Worm (Caenorhabditis elegans) whole organism, mixed stage, embryonic: ENCODE measurements around the gene srd-1.

Experiments
- elt-1 ChIP-seq: sonication (generic microtip); optimal IDR thresholded peaks from 2 replicates; lab custom pipeline; 2017; ENCODE audit warnings: missing genetic modification characterization, mild to moderate bottlenecking, missing compliant biosample characterization, antibody characterized with exemption, moderate library complexity, borderline replicate concordance; ENCODE audit not compliant: insufficient read depth
- lin-13 ChIP-seq: fragments of 150-350 bp; optimal IDR thresholded peaks from 2 replicates; lab custom pipeline; 2014; ENCODE audit warnings: missing biosample characterization, missing genetic modification characterization

- TF ChIP-seq elt-1 (tag; lab: Kevin White, UChicago) (no peak), lin-13 (tag; lab: Kevin White, UChicago) (no peak)
Measured at ce11 chrII:10167731-10168130, 14.8 kb downstream of the srd-1 start.
